Worm (Caenorhabditis elegans) whole organism, mixed stage, embryonic: Measurements from ENCODE around the gene F56C3.8.

Source experiments
- M03D4.4 ChIP-seq: sonication (generic microtip); optimal IDR thresholded peaks from 2 replicates; lab custom pipeline; 2017; ENCODE audit warnings: mild to moderate bottlenecking, missing genetic modification characterization, missing compliant biosample characterization
- bed-3 ChIP-seq: fragments of 200-800 bp; sonication (Bioruptor generic); optimal IDR thresholded peaks from 3 replicates; lab custom pipeline; 2018; ENCODE audit warnings: mild to moderate bottlenecking, missing genetic modification characterization, moderate library complexity, missing compliant biosample characterization
- blmp-1 ChIP-seq: fragments of 150-350 bp; optimal IDR thresholded peaks from 2 replicates; lab custom pipeline; 2014; ENCODE audit warnings: missing biosample characterization, missing genetic modification characterization
- ceh-39 ChIP-seq: fragments of 150-350 bp; optimal IDR thresholded peaks from 2 replicates; lab custom pipeline; 2014; ENCODE audit warnings: missing biosample characterization, missing genetic modification characterization
- ceh-43 ChIP-seq: fragments of 200-800 bp; sonication (Bioruptor generic); optimal IDR thresholded peaks from 2 replicates; lab custom pipeline; 2018; ENCODE audit warnings: mild to moderate bottlenecking, missing genetic modification characterization, moderate library complexity, missing compliant biosample characterization
- ceh-83 ChIP-seq: fragments of 200-800 bp; sonication (Bioruptor generic); optimal IDR thresholded peaks from 2 replicates; lab custom pipeline; 2018; ENCODE audit warnings: mild to moderate bottlenecking, missing genetic modification characterization, missing compliant biosample characterization
- ces-1 ChIP-seq: fragments of 150-350 bp; optimal IDR thresholded peaks from 2 replicates; lab custom pipeline; 2014; ENCODE audit warnings: missing biosample characterization, missing genetic modification reagents, missing genetic modification characterization
- cnd-1 ChIP-seq: fragments of 200-800 bp; sonication (Bioruptor generic); optimal IDR thresholded peaks from 2 replicates; lab custom pipeline; 2018; ENCODE audit warnings: mild to moderate bottlenecking, missing genetic modification characterization, missing compliant biosample characterization
- drap-1 ChIP-seq: fragments of 200-800 bp; sonication (Bioruptor generic); optimal IDR thresholded peaks from 3 replicates; lab custom pipeline; 2018; ENCODE audit warnings: mild to moderate bottlenecking, missing genetic modification characterization, missing compliant biosample characterization
- elt-1 ChIP-seq: sonication (generic microtip); optimal IDR thresholded peaks from 2 replicates; lab custom pipeline; 2017; ENCODE audit warnings: missing genetic modification characterization, mild to moderate bottlenecking, missing compliant biosample characterization, antibody characterized with exemption, moderate library complexity, borderline replicate concordance; ENCODE audit not compliant: insufficient read depth
- elt-3 ChIP-seq: fragments of 150-350 bp; optimal IDR thresholded peaks from 2 replicates; lab custom pipeline; 2014; ENCODE audit warnings: missing biosample characterization, missing genetic modification characterization
- flh-1 ChIP-seq: fragments of 200-800 bp; sonication (Bioruptor generic); optimal IDR thresholded peaks from 2 replicates; lab custom pipeline; 2018; ENCODE audit warnings: mild to moderate bottlenecking, missing genetic modification characterization, moderate library complexity, missing compliant biosample characterization
- ham-2 ChIP-seq: fragments of 200-800 bp; sonication (Bioruptor generic); optimal IDR thresholded peaks from 2 replicates; lab custom pipeline; 2018; ENCODE audit warnings: mild to moderate bottlenecking, missing genetic modification characterization, missing compliant biosample characterization
- hlh-1 ChIP-seq: fragments of 150-350 bp; optimal IDR thresholded peaks from 2 replicates; lab custom pipeline; 2014; ENCODE audit warnings: missing biosample characterization, missing genetic modification reagents, missing genetic modification characterization
- lin-13 ChIP-seq: fragments of 150-350 bp; optimal IDR thresholded peaks from 2 replicates; lab custom pipeline; 2014; ENCODE audit warnings: missing biosample characterization, missing genetic modification characterization
- lin-32 ChIP-seq: fragments of 200-800 bp; sonication (Bioruptor generic); optimal IDR thresholded peaks from 2 replicates; lab custom pipeline; 2018; ENCODE audit warnings: mild to moderate bottlenecking, missing genetic modification characterization, missing compliant biosample characterization
- lsy-2 ChIP-seq: fragments of 150-350 bp; optimal IDR thresholded peaks from 2 replicates; lab custom pipeline; 2014; ENCODE audit warnings: missing biosample characterization, missing genetic modification characterization
- mab-5 ChIP-seq: fragments of 150-350 bp; optimal IDR thresholded peaks from 2 replicates; lab custom pipeline; 2014; ENCODE audit warnings: missing biosample characterization, missing genetic modification characterization
- mep-1 ChIP-seq: fragments of 150-350 bp; optimal IDR thresholded peaks from 2 replicates; lab custom pipeline; 2017; ENCODE audit warnings: missing biosample characterization, missing genetic modification reagents, missing genetic modification characterization, inconsistent platforms
- mls-2 ChIP-seq: sonication (generic microtip); optimal IDR thresholded peaks from 2 replicates; lab custom pipeline; 2016; ENCODE audit warnings: mild to moderate bottlenecking, missing genetic modification characterization, moderate library complexity, missing compliant biosample characterization
- nhr-12 ChIP-seq: fragments of 150-350 bp; optimal IDR thresholded peaks from 2 replicates; lab custom pipeline; 2014; ENCODE audit warnings: missing biosample characterization, missing genetic modification characterization
- nhr-2 ChIP-seq: fragments of 150-350 bp; optimal IDR thresholded peaks from 2 replicates; lab custom pipeline; 2014; ENCODE audit warnings: missing biosample characterization, missing genetic modification characterization
- nhr-237 ChIP-seq: fragments of 150-350 bp; optimal IDR thresholded peaks from 2 replicates; lab custom pipeline; 2014; ENCODE audit warnings: missing biosample characterization, missing genetic modification characterization
- nhr-28 ChIP-seq: fragments of 150-350 bp; optimal IDR thresholded peaks from 2 replicates; lab custom pipeline; 2014; ENCODE audit warnings: missing biosample characterization, missing genetic modification characterization
- nhr-76 ChIP-seq: sonication (generic microtip); optimal IDR thresholded peaks from 2 replicates; lab custom pipeline; 2017; ENCODE audit warnings: missing biosample characterization, missing genetic modification characterization
- pha-4 ChIP-seq: fragments of 150-350 bp; optimal IDR thresholded peaks from 2 replicates; lab custom pipeline; 2018; ENCODE audit warnings: missing biosample characterization, missing genetic modification reagents, missing genetic modification characterization
- sem-2 ChIP-seq: fragments of 200-800 bp; sonication (Bioruptor generic); optimal IDR thresholded peaks from 2 replicates; lab custom pipeline; 2018; ENCODE audit warnings: mild to moderate bottlenecking, missing genetic modification characterization, missing compliant biosample characterization
- snpc-4 ChIP-seq: fragments of 150-350 bp; optimal IDR thresholded peaks from 2 replicates; lab custom pipeline; 2014; ENCODE audit warnings: missing biosample characterization, missing genetic modification characterization
- sptf-1 ChIP-seq: sonication (generic microtip); optimal IDR thresholded peaks from 2 replicates; lab custom pipeline; 2017; ENCODE audit warnings: mild to moderate bottlenecking, missing genetic modification characterization, moderate library complexity, missing compliant biosample characterization
- tbx-8 ChIP-seq: fragments of 200-800 bp; sonication (Bioruptor generic); optimal IDR thresholded peaks from 2 replicates; lab custom pipeline; 2018; ENCODE audit warnings: mild to moderate bottlenecking, missing genetic modification characterization, moderate library complexity, missing compliant biosample characterization
- unc-120 ChIP-seq: sonication (generic microtip); optimal IDR thresholded peaks from 2 replicates; lab custom pipeline; 2017; ENCODE audit warnings: missing genetic modification characterization, missing compliant biosample characterization; ENCODE audit not compliant: poor library complexity, severe bottlenecking
- unc-39 ChIP-seq: fragments of 150-350 bp; optimal IDR thresholded peaks from 2 replicates; lab custom pipeline; 2014; ENCODE audit warnings: missing biosample characterization, missing genetic modification characterization
- unc-62 ChIP-seq: fragments of 150-350 bp; optimal IDR thresholded peaks from 2 replicates; lab custom pipeline; 2014; ENCODE audit warnings: missing biosample characterization, missing genetic modification reagents, missing genetic modification characterization
- zip-8 ChIP-seq: fragments of 150-350 bp; optimal IDR thresholded peaks from 2 replicates; lab custom pipeline; 2014; ENCODE audit warnings: missing biosample characterization, missing genetic modification characterization
- ztf-11 ChIP-seq: fragments of 150-350 bp; optimal IDR thresholded peaks from 2 replicates; lab custom pipeline; 2014; ENCODE audit warnings: missing biosample characterization, missing genetic modification characterization

The F56C3.8 gene

ce11 chrX:1358295-1358694 is 26.1 kb downstream of the F56C3.8 start, which contains the start of gene F56C3.3:
TSS of gene F56C3.3 (minus strand) at chrX:1358395.
- TF ChIP-seq elt-3 = no peak
- no peak for TF ChIP-seq elt-1 (tag; lab: Kevin White, UChicago)
- no peak for TF ChIP-seq tbx-8 (GFP tag; lab: Kevin White, UChicago)
- no peak for TF ChIP-seq unc-62 (GFP tag; lab: Kevin White, UChicago)
- TF ChIP-seq ces-1 (GFP tag; lab: Kevin White, UChicago) = no peak
- TF ChIP-seq unc-39 (tag; lab: Kevin White, UChicago) = no peak
- TF ChIP-seq nhr-2 (tag; lab: Kevin White, UChicago) = no peak
- TF ChIP-seq hlh-1 (tag; lab: Kevin White, UChicago) = no peak
- TF ChIP-seq ceh-83 (GFP tag; lab: Kevin White, UChicago) = no peak
- no peak for TF ChIP-seq sptf-1 (tag; lab: Kevin White, UChicago)
- TF ChIP-seq pha-4 = no peak
- TF ChIP-seq mls-2 (tag; lab: Kevin White, UChicago) = no peak
- no peak for TF ChIP-seq ceh-43 (GFP tag; lab: Kevin White, UChicago)
- no peak for TF ChIP-seq nhr-237 (tag; lab: Kevin White, UChicago)
- TF ChIP-seq, all 35 proteins: peak for 0

ce11 chrX:1344818-1345217 is 39.6 kb downstream of the F56C3.8 start:
- TF ChIP-seq nhr-12 (tag; lab: Kevin White, UChicago) (peak; percentile 73), lsy-2 (tag; lab: Kevin White, UChicago) (peak; percentile 76), zip-8 (tag; lab: Kevin White, UChicago) (no peak), ceh-43 (GFP tag; lab: Kevin White, UChicago) (no peak), ceh-83 (GFP tag; lab: Kevin White, UChicago) (no peak), snpc-4 (tag; lab: Kevin White, UChicago) (no peak), unc-39 (tag; lab: Kevin White, UChicago) (no peak), mep-1 (tag; lab: Kevin White, UChicago) (peak; percentile 88), cnd-1 (tag; lab: Kevin White, UChicago) (peak; percentile 67), pha-4 (peak; percentile 83), ceh-39 (tag; lab: Kevin White, UChicago) (peak; percentile 77), ham-2 (no peak), nhr-237 (tag; lab: Kevin White, UChicago) (peak; percentile 98), lin-13 (peak; percentile 79), nhr-76 (tag; lab: Kevin White, UChicago) (peak; percentile 50), flh-1 (GFP tag; lab: Kevin White, UChicago) (no peak), elt-1 (tag; lab: Kevin White, UChicago) (no peak), mab-5 (tag; lab: Kevin White, UChicago) (peak; percentile 44), elt-3 (peak; percentile 65), nhr-28 (no peak), ztf-11 (tag; lab: Kevin White, UChicago) (peak; percentile 68), lin-32 (GFP tag; lab: Kevin White, UChicago) (no peak), ces-1 (GFP tag; lab: Kevin White, UChicago) (peak; percentile 93), unc-62 (GFP tag; lab: Kevin White, UChicago) (peak; percentile 67), blmp-1 (no peak), drap-1 (GFP tag; lab: Kevin White, UChicago) (peak; percentile 85), nhr-2 (tag; lab: Kevin White, UChicago) (peak; percentile 27), M03D4.4 (tag; lab: Kevin White, UChicago) (no peak), sem-2 (no peak), mls-2 (tag; lab: Kevin White, UChicago) (no peak), unc-120 (tag; lab: Kevin White, UChicago) (peak; percentile 51), bed-3 (no peak), hlh-1 (tag; lab: Kevin White, UChicago) (peak; percentile 48), tbx-8 (GFP tag; lab: Kevin White, UChicago) (no peak), sptf-1 (tag; lab: Kevin White, UChicago) (peak; percentile 74)

ce11 chrX:1344321-1344720 is 40.1 kb downstream of the F56C3.8 start, which contains the start of gene ins-39:
TSS of gene ins-39 (minus strand) at chrX:1344421.
- TF ChIP-seq ceh-43 (GFP tag; lab: Kevin White, UChicago) (no peak), blmp-1 (no peak), snpc-4 (tag; lab: Kevin White, UChicago) (no peak), mep-1 (tag; lab: Kevin White, UChicago) (no peak)
